Worm (Caenorhabditis elegans) whole organism, L1 larva: ENCODE data around the gene ttll-11.
"Not testable (repeated sequence)": the region's sequence is repeated elsewhere in the genome, so short reads cannot be mapped to it uniquely, and the experiment has no call there.

Experiments used
- egl-27 ChIP-seq, 2 experiments: fragments of 150-350 bp in 1 of 2; sonication (generic microtip); optimal IDR thresholded peaks; 3 replicates each; lab custom pipeline; 2017 to 2018; ENCODE audit warnings: missing biosample characterization in 2 of 2, missing genetic modification characterization in 2 of 2, missing genetic modification reagents in 2 of 2
- nhr-12 ChIP-seq: sonication (generic microtip); optimal IDR thresholded peaks from 2 replicates; lab custom pipeline; 2017; ENCODE audit warnings: missing biosample characterization, missing genetic modification characterization
- snpc-4 ChIP-seq: fragments of 150-350 bp; optimal IDR thresholded peaks from 2 replicates; lab custom pipeline; 2014; ENCODE audit warnings: missing biosample characterization, missing genetic modification characterization
- sptf-1 ChIP-seq: fragments of 150-350 bp; optimal IDR thresholded peaks from 2 replicates; lab custom pipeline; 2014; ENCODE audit warnings: missing biosample characterization, missing genetic modification characterization
- ztf-4 ChIP-seq: fragments of 150-350 bp; optimal IDR thresholded peaks from 2 replicates; lab custom pipeline; 2014; ENCODE audit warnings: missing biosample characterization, missing genetic modification characterization

- TF ChIP-seq snpc-4 (tag; lab: Kevin White, UChicago); nhr-12 (tag; lab: Kevin White, UChicago); sptf-1 (tag; lab: Kevin White, UChicago); egl-27 (tag; optimal IDR thresholded peaks at IDR 0.05; lab: Kevin White, UChicago); ztf-4 (tag; lab: Kevin White, UChicago): not testable (repeated sequence)
These were observed 17.5 kb downstream of the ttll-11 start, which contains the start of the genes parg-2 and ipla-5 for ce11 chrIV:8715032-8715431.
